Worm (Caenorhabditis elegans): ENCODE results near the gene srw-82.

ce11 chrV:18468097-18468496 is 36.5 kb downstream of the srw-82 start, which contains the start of gene ZK228.13:
- no peak for TF ChIP-seq fkh-10 (GFP tag; optimal IDR thresholded peaks at IDR 0.05)
- TF ChIP-seq ceh-14 (tag; optimal IDR thresholded peaks at IDR 0.05), result no peak
- no peak for TF ChIP-seq tbx-7 (tag; optimal IDR thresholded peaks at IDR 0.05)
- no peak for TF ChIP-seq ama-1 (optimal IDR thresholded peaks at IDR 0.05)
- TF ChIP-seq sox-2 (GFP tag; IDR thresholded peaks at IDR 0.05), result no peak
- no peak for TF ChIP-seq sox-4 (tag; optimal IDR thresholded peaks at IDR 0.05)
- TF ChIP-seq tbx-2 (tag; optimal IDR thresholded peaks at IDR 0.05), result no peak
- TF ChIP-seq ceh-2 (tag; optimal IDR thresholded peaks at IDR 0.05), result no peak
- TF ChIP-seq nhr-11 (tag; optimal IDR thresholded peaks at IDR 0.05), result no peak
- TF ChIP-seq K02D7.2 (tag; optimal IDR thresholded peaks at IDR 0.05), result no peak
- TF ChIP-seq ztf-16 (tag; optimal IDR thresholded peaks at IDR 0.05), result no peak
- TF ChIP-seq nfya-1 (tag; optimal IDR thresholded peaks at IDR 0.05), result no peak
- no peak for TF ChIP-seq mec-3 (tag; optimal IDR thresholded peaks at IDR 0.05; ENCODE audit: borderline replicate concordance)
- TF ChIP-seq C38D4.7 (GFP tag; optimal IDR thresholded peaks at IDR 0.05), result no peak
